Worm (Caenorhabditis elegans) whole organism, young adult: ENCODE measurements around the gene ZK673.4.

Source experiments
- B0035.1 ChIP-seq: sonication (generic microtip); optimal IDR thresholded peaks from 2 replicates; lab custom pipeline; 2016; ENCODE audit warnings: missing genetic modification characterization, mild to moderate bottlenecking, missing compliant biosample characterization, missing genotype, missing genetic modification reagents
- egl-44 ChIP-seq: fragments of 200-800 bp; sonication (Bioruptor generic); IDR thresholded peaks from 2 replicates; pipeline ENCODE4 v1.3.6; 2022; ENCODE audit warnings: missing genetic modification reagents, missing genetic modification characterization, missing compliant biosample characterization
- lin-35 ChIP-seq, 3 experiments: fragments of 150-350 bp in 2 of 3; sonication (generic microtip) in 1 of 3; optimal IDR thresholded peaks; 2 replicates each; lab custom pipeline; 2014 to 2018; ENCODE audit warnings: missing biosample characterization in 3 of 3, missing genetic modification characterization in 3 of 3, missing genetic modification reagents in 3 of 3
- lin-40 ChIP-seq: sonication (generic microtip); optimal IDR thresholded peaks from 2 replicates; lab custom pipeline; 2016; ENCODE audit warnings: missing genetic modification characterization, mild to moderate bottlenecking, missing compliant biosample characterization, missing genotype, missing genetic modification reagents
- madf-6 ChIP-seq: fragments of 200-800 bp; sonication (Bioruptor generic); IDR thresholded peaks from 2 replicates; pipeline ENCODE4 v1.3.6; 2022; ENCODE audit warnings: missing genetic modification reagents, missing genetic modification characterization, missing compliant biosample characterization
- rec-8 ChIP-seq, 2 experiments: sonication (generic microtip); optimal IDR thresholded peaks; 2 replicates each; lab custom pipeline; 2016; ENCODE audit warnings: mild to moderate bottlenecking in 2 of 2, missing genetic modification characterization in 2 of 2, missing genetic modification reagents in 2 of 2, missing genotype in 2 of 2, missing biosample characterization in 1 of 2, missing compliant biosample characterization in 1 of 2, moderate library complexity in 1 of 2
- snpc-4 ChIP-seq, 5 experiments: fragments of 150-350 bp in 1 of 5; sonication (generic microtip) in 4 of 5; optimal IDR thresholded peaks; 2 replicates each; lab custom pipeline; 2014 to 2018; ENCODE audit warnings: missing genetic modification characterization in 5 of 5, missing biosample characterization in 3 of 5, antibody characterized with exemption in 2 of 5, mild to moderate bottlenecking in 2 of 5, missing compliant biosample characterization in 2 of 5, missing genotype in 2 of 5, moderate library complexity in 2 of 5, missing genetic modification reagents in 1 of 5
- unc-130 ChIP-seq: sonication (generic microtip); optimal IDR thresholded peaks from 2 replicates; lab custom pipeline; 2016; ENCODE audit warnings: missing genetic modification reagents, missing genetic modification characterization, missing compliant biosample characterization
- unc-62 ChIP-seq: fragments of 150-350 bp; optimal IDR thresholded peaks from 2 replicates; lab custom pipeline; 2014; ENCODE audit warnings: missing biosample characterization, missing genetic modification reagents, missing genetic modification characterization

- no peak for TF ChIP-seq rec-8 (tag; optimal IDR thresholded peaks at IDR 0.05; lab: Kevin White, UChicago)
- no peak for TF ChIP-seq lin-40 (tag; lab: Kevin White, UChicago)
- no peak for TF ChIP-seq madf-6 (GFP tag; lab: Robert Waterston, UW)
- no peak for TF ChIP-seq snpc-4 (GFP tag; optimal IDR thresholded peaks at IDR 0.05; lab: Kevin White, UChicago)
- no peak for TF ChIP-seq snpc-4 (tag; optimal IDR thresholded peaks at IDR 0.05; lab: Kevin White, UChicago)
- TF ChIP-seq lin-35 (GFP tag; optimal IDR thresholded peaks at IDR 0.05; lab: Kevin White, UChicago) = no peak
- TF ChIP-seq unc-130 = no peak
- no peak for TF ChIP-seq egl-44 (GFP tag; lab: Robert Waterston, UW)
- TF ChIP-seq unc-62 = no peak
- TF ChIP-seq B0035.1 (tag; lab: Kevin White, UChicago) = no peak
Observed at ce11 chrII:10470159-10470558, 17.4 kb downstream of the ZK673.4 start, which contains the start of gene clec-143.
